Fruit fly (Drosophila melanogaster): ENCODE measurements around the gene tefu.
A peak's percentile ranks its signal among the peaks of the same experiment; 100 is the strongest.

Gene tefu

dm6 chr3R:15218824-15219576 lies 23.0 kb downstream of the tefu start, which contains the start of the genes SIDL and CG12241 (continued):
- TF ChIP-seq CoRest (tag; optimal IDR thresholded peaks at IDR 0.05), result peak; percentile 67
- TF ChIP-seq Hr51 (GFP tag; optimal IDR thresholded peaks at IDR 0.05), result peak in 1 of 2 experiments; percentile 43
- peak; percentile 92 for TF ChIP-seq CG32772 (GFP tag; IDR thresholded peaks at IDR 0.05)
- TF ChIP-seq CG11504 (tag; optimal IDR thresholded peaks at IDR 0.05), result no peak
- peak; percentile 66 for TF ChIP-seq trh (GFP tag; optimal IDR thresholded peaks at IDR 0.05)
- TF ChIP-seq abd-A (tag; optimal IDR thresholded peaks at IDR 0.05), result no peak
- peak; percentile 39 for TF ChIP-seq CG18619 (GFP tag; optimal IDR thresholded peaks at IDR 0.05)
- peak; percentile 82 for TF ChIP-seq BtbVII (GFP tag; optimal IDR thresholded peaks at IDR 0.05)
- TF ChIP-seq cato (GFP tag; optimal IDR thresholded peaks at IDR 0.05; ENCODE audit: borderline replicate concordance), result peak; percentile 17
- TF ChIP-seq vfl (GFP tag; optimal IDR thresholded peaks at IDR 0.05), result peak; percentile 48
- no peak for TF ChIP-seq CG30431 (GFP tag; optimal IDR thresholded peaks at IDR 0.05)
- peak; percentile 79 for TF ChIP-seq CG8924 (tag; optimal IDR thresholded peaks at IDR 0.05)
- TF ChIP-seq CG12744 (GFP tag; optimal IDR thresholded peaks at IDR 0.05), result peak; percentile 11
- no peak for TF ChIP-seq CG12071 (GFP tag; optimal IDR thresholded peaks at IDR 0.05)
- 0 out of 2 replicates have a peak, but pooled peaks have one; percentile 13 for TF ChIP-seq H2.0 (GFP tag; IDR thresholded peaks at IDR 0.05)
- no peak for TF ChIP-seq kni (GFP tag; optimal IDR thresholded peaks at IDR 0.05)
- peak; percentile 86 for TF ChIP-seq CG2712 (tag; optimal IDR thresholded peaks at IDR 0.05)
- peak; percentile 74 for TF ChIP-seq Dip3 (GFP tag; optimal IDR thresholded peaks at IDR 0.05)
- no peak for TF ChIP-seq CG12236 (GFP tag; optimal IDR thresholded peaks at IDR 0.05)
- no peak for TF ChIP-seq Eip74EF (GFP tag; optimal IDR thresholded peaks at IDR 0.05)
- peak; percentile 15 for TF ChIP-seq gfzf (GFP tag; optimal IDR thresholded peaks at IDR 0.05)
- peak; percentile 82 for TF ChIP-seq bab2 (GFP tag; optimal IDR thresholded peaks at IDR 0.05)
- peak; percentile 76 for TF ChIP-seq CG13775 (GFP tag; optimal IDR thresholded peaks at IDR 0.05)
- peak; percentile 73 for TF ChIP-seq CG14710 (tag; optimal IDR thresholded peaks at IDR 0.05)
- 0 out of 2 replicates have a peak, but pooled peaks have one; percentile 29 for TF ChIP-seq sna (GFP tag; IDR thresholded peaks at IDR 0.05; ENCODE audit: partially characterized antibody)
- TF ChIP-seq Hr78 (GFP tag; optimal IDR thresholded peaks at IDR 0.05), result no peak
- TF ChIP-seq CG11398 (GFP tag; optimal IDR thresholded peaks at IDR 0.05), result no peak
- TF ChIP-seq ERR (GFP tag; optimal IDR thresholded peaks at IDR 0.05), result peak; percentile 77
- TF ChIP-seq CG1792 (GFP tag; optimal IDR thresholded peaks at IDR 0.05), result peak; percentile 71
- peak; percentile 42 for TF ChIP-seq CG17802 (tag; optimal IDR thresholded peaks at IDR 0.05)
- TF ChIP-seq Gug (GFP tag; IDR thresholded peaks at IDR 0.05), result peak; percentile 93; the same call in 3 of the 4 replicates
- peak; percentile 69 for TF ChIP-seq pum (GFP tag; optimal IDR thresholded peaks at IDR 0.05)
- peak; percentile 0 for TF ChIP-seq Elba2 (GFP tag; optimal IDR thresholded peaks at IDR 0.05)
- peak; percentile 35; the same call in 1 of the 3 replicates for TF ChIP-seq sr (GFP tag; IDR thresholded peaks at IDR 0.05)
- TF ChIP-seq grn (GFP tag; optimal IDR thresholded peaks at IDR 0.05), result peak; percentile 61
- TF ChIP-seq danr (GFP tag; IDR thresholded peaks at IDR 0.05), result peak; percentile 87
- peak; percentile 92 for TF ChIP-seq NFAT (GFP tag; IDR thresholded peaks at IDR 0.05)
- peak; percentile 66 for TF ChIP-seq CG12104 (GFP tag; optimal IDR thresholded peaks at IDR 0.05)
- peak; percentile 22 for TF ChIP-seq her (GFP tag; optimal IDR thresholded peaks at IDR 0.05)
- peak; percentile 88 for TF ChIP-seq CG11696 (GFP tag; IDR thresholded peaks at IDR 0.05)
- TF ChIP-seq CG15269 (tag; optimal IDR thresholded peaks at IDR 0.05), result no peak
- peak; percentile 89 for TF ChIP-seq klu (GFP tag; IDR thresholded peaks at IDR 0.05)
- peak; percentile 13 for TF ChIP-seq twi (tag; optimal IDR thresholded peaks at IDR 0.05)
- TF ChIP-seq Myb (GFP tag; optimal IDR thresholded peaks at IDR 0.05), result peak; percentile 49
- peak; percentile 92 for TF ChIP-seq CG2678 (tag; optimal IDR thresholded peaks at IDR 0.05)
- peak in 1 of 2 experiments; percentile 44 for TF ChIP-seq bsh (GFP tag; optimal IDR thresholded peaks at IDR 0.05)
- TF ChIP-seq ssp (GFP tag; IDR thresholded peaks at IDR 0.05), result peak; percentile 85
- peak; percentile 96 for TF ChIP-seq tgo (GFP tag; IDR thresholded peaks at IDR 0.05)

Measured in whole organism, embryonic.